Worm (Caenorhabditis elegans): Measurements from ENCODE around the gene F57A10.4.
"Not testable (repeated sequence)": the region's sequence is repeated elsewhere in the genome, so short reads cannot be mapped to it uniquely, and the experiment has no call there.

ce11 chrV:15748343-15748742 is 20.9 kb upstream of the F57A10.4 start, which contains the start of gene T23D5.8:
- TF ChIP-seq pag-3 (tag; optimal IDR thresholded peaks at IDR 0.05; ENCODE audit: borderline replicate concordance, insufficient read depth); ztf-4 (tag; optimal IDR thresholded peaks at IDR 0.05); zag-1 (tag; optimal IDR thresholded peaks at IDR 0.05); xbp-1 (tag; optimal IDR thresholded peaks at IDR 0.05); sox-4 (tag; optimal IDR thresholded peaks at IDR 0.05); elt-3 (tag; optimal IDR thresholded peaks at IDR 0.05): not testable (repeated sequence)

Data from whole organism, L1 larva.